Fruit fly (Drosophila melanogaster) whole organism, embryonic: ENCODE results near the gene Fer3HCH.

ENCODE experiments used
- Antp ChIP-seq: fragments of 200-800 bp; sonication (Bioruptor generic); optimal IDR thresholded peaks from 3 replicates; lab custom pipeline; 2016; ENCODE audit warnings: missing biosample characterization, missing genetic modification characterization
- Awh ChIP-seq: fragments of 200-800 bp; sonication (Bioruptor generic); IDR thresholded peaks from 2 replicates; pipeline ENCODE4, ENCODE4 v1.3.6; 2022; ENCODE audit warnings: missing biosample characterization, missing genetic modification characterization
- BtbVII ChIP-seq: fragments of 200-800 bp; sonication (Bioruptor generic); optimal IDR thresholded peaks from 3 replicates; lab custom pipeline; 2017; ENCODE audit warnings: missing biosample characterization, mild to moderate bottlenecking, missing genetic modification characterization
- CG1024 ChIP-seq: fragments of 200-800 bp; sonication (Bioruptor generic); IDR thresholded peaks from 2 replicates; pipeline ENCODE4 v1.3.6; 2022; ENCODE audit warnings: missing biosample characterization, missing genetic modification characterization
- CG11696 ChIP-seq: fragments of 200-800 bp; sonication (Bioruptor generic); IDR thresholded peaks from 2 replicates; pipeline ENCODE4 v1.3.6; 2022; ENCODE audit warnings: missing biosample characterization, missing genetic modification characterization
- CG12219 ChIP-seq: fragments of 200-800 bp; sonication (Bioruptor generic); optimal IDR thresholded peaks from 3 replicates; lab custom pipeline; 2018; ENCODE audit warnings: missing biosample characterization, mild to moderate bottlenecking, missing genetic modification characterization
- CG13123 ChIP-seq: fragments of 200-800 bp; sonication (Bioruptor generic); optimal IDR thresholded peaks from 2 replicates; lab custom pipeline; 2016; ENCODE audit warnings: missing biosample characterization, missing genetic modification characterization
- CG1529 ChIP-seq: fragments of 200-800 bp; sonication (Bioruptor generic); optimal IDR thresholded peaks from 3 replicates; lab custom pipeline; 2018; ENCODE audit warnings: missing biosample characterization, missing genetic modification characterization
- CG17359 ChIP-seq: fragments of 200-800 bp; sonication (Bioruptor generic); optimal IDR thresholded peaks from 3 replicates; lab custom pipeline; 2018; ENCODE audit warnings: missing biosample characterization, mild to moderate bottlenecking, missing genetic modification characterization, moderate library complexity
- CG17912 ChIP-seq: fragments of 200-800 bp; sonication (Bioruptor generic); optimal IDR thresholded peaks from 2 replicates; lab custom pipeline; 2018; ENCODE audit warnings: missing biosample characterization, mild to moderate bottlenecking, missing genetic modification characterization
- CG18476 ChIP-seq: fragments of 200-800 bp; sonication (Bioruptor generic); optimal IDR thresholded peaks from 2 replicates; lab custom pipeline; 2016; ENCODE audit warnings: missing biosample characterization, mild to moderate bottlenecking, missing genetic modification characterization
- CG2116 ChIP-seq: fragments of 200-800 bp; sonication (Bioruptor generic); optimal IDR thresholded peaks from 3 replicates; lab custom pipeline; 2018; ENCODE audit warnings: missing biosample characterization, mild to moderate bottlenecking, missing genetic modification characterization
- CG2202 ChIP-seq: fragments of 200-800 bp; sonication (Bioruptor generic); optimal IDR thresholded peaks from 2 replicates; lab custom pipeline; 2018; ENCODE audit warnings: missing biosample characterization, mild to moderate bottlenecking, missing genetic modification characterization
- CG3163 ChIP-seq: fragments of 200-800 bp; sonication (Bioruptor generic); optimal IDR thresholded peaks from 3 replicates; lab custom pipeline; 2016; ENCODE audit warnings: missing biosample characterization, missing genetic modification characterization
- CG33213 ChIP-seq: fragments of 200-800 bp; sonication (Bioruptor generic); optimal IDR thresholded peaks from 3 replicates; lab custom pipeline; 2016; ENCODE audit warnings: missing biosample characterization, missing genetic modification characterization
- CG4854 ChIP-seq: fragments of 200-800 bp; sonication (Bioruptor generic); optimal IDR thresholded peaks from 2 replicates; lab custom pipeline; 2016; ENCODE audit warnings: missing biosample characterization, missing genetic modification characterization, inconsistent platforms
- CG9932 ChIP-seq: fragments of 200-800 bp; sonication (Bioruptor generic); IDR thresholded peaks from 2 replicates; pipeline ENCODE4 v1.3.6; 2022; ENCODE audit warnings: missing biosample characterization, missing genetic modification characterization
- CHES-1-like ChIP-seq: fragments of 200-800 bp; sonication (Bioruptor generic); optimal IDR thresholded peaks from 2 replicates; lab custom pipeline; 2016; ENCODE audit warnings: missing biosample characterization, missing genetic modification characterization
- CkIIα-i1 ChIP-seq: fragments of 200-800 bp; sonication (Bioruptor generic); IDR thresholded peaks from 2 replicates; pipeline ENCODE4 v1.3.6; 2022; ENCODE audit warnings: missing biosample characterization, missing genetic modification characterization
- Dbx ChIP-seq: fragments of 200-800 bp; sonication (Bioruptor generic); IDR thresholded peaks from 3 replicates; pipeline ENCODE4 v1.3.6; 2022; ENCODE audit warnings: missing biosample characterization, missing genetic modification characterization
- Ets65A ChIP-seq: fragments of 200-800 bp; sonication (Bioruptor generic); peaks from one replicate; lab custom pipeline; 2016; ENCODE audit warnings: missing biosample characterization, missing genetic modification characterization
- Fer3 ChIP-seq: fragments of 200-800 bp; sonication (Bioruptor generic); optimal IDR thresholded peaks from 2 replicates; lab custom pipeline; 2018; ENCODE audit warnings: missing biosample characterization, mild to moderate bottlenecking, missing genetic modification characterization, moderate library complexity
- HLHmδ ChIP-seq: fragments of 200-800 bp; sonication (Bioruptor generic); optimal IDR thresholded peaks from 2 replicates; lab custom pipeline; 2018; ENCODE audit warnings: missing biosample characterization, mild to moderate bottlenecking, missing genetic modification characterization, moderate library complexity
- Hsf ChIP-seq: fragments of 200-800 bp; sonication (Bioruptor generic); optimal IDR thresholded peaks from 3 replicates; lab custom pipeline; 2016; ENCODE audit warnings: missing biosample characterization, missing genetic modification characterization
- Kr ChIP-seq: fragments of 200-800 bp; sonication (Bioruptor generic); optimal IDR thresholded peaks from 2 replicates; lab custom pipeline; 2017; ENCODE audit warnings: missing biosample characterization, mild to moderate bottlenecking, missing genetic modification characterization
- Myb ChIP-seq: fragments of 200-800 bp; sonication (Bioruptor generic); optimal IDR thresholded peaks from 2 replicates; lab custom pipeline; 2016; ENCODE audit warnings: missing biosample characterization, missing genetic modification characterization
- NFAT ChIP-seq: fragments of 200-800 bp; sonication (Bioruptor generic); IDR thresholded peaks from 2 replicates; pipeline ENCODE4 v1.3.6; 2022; ENCODE audit warnings: missing biosample characterization, missing genetic modification characterization
- Sox102F ChIP-seq: fragments of 200-800 bp; sonication (Bioruptor generic); optimal IDR thresholded peaks from 2 replicates; lab custom pipeline; 2018; ENCODE audit warnings: missing biosample characterization, mild to moderate bottlenecking, missing genetic modification characterization, moderate library complexity
- YL-1 ChIP-seq: fragments of 200-800 bp; sonication (Bioruptor generic); optimal IDR thresholded peaks from 3 replicates; lab custom pipeline; 2017; ENCODE audit warnings: missing biosample characterization, mild to moderate bottlenecking, missing genetic modification characterization
- ase ChIP-seq: fragments of 200-800 bp; sonication (Bioruptor generic); IDR thresholded peaks from 3 replicates; pipeline ENCODE4 v1.3.6; 2022; ENCODE audit warnings: missing biosample characterization, missing genetic modification characterization
- chm ChIP-seq: fragments of 200-800 bp; sonication (Bioruptor generic); IDR thresholded peaks from 2 replicates; pipeline ENCODE4 v1.3.6; 2022; ENCODE audit warnings: missing biosample characterization, missing genetic modification characterization
- dan ChIP-seq: fragments of 200-800 bp; sonication (Bioruptor generic); IDR thresholded peaks from 2 replicates; pipeline ENCODE4 v1.3.6; 2022; ENCODE audit warnings: missing biosample characterization, missing genetic modification characterization
- disco-r ChIP-seq: fragments of 200-800 bp; sonication (Bioruptor generic); optimal IDR thresholded peaks from 2 replicates; lab custom pipeline; 2016; ENCODE audit warnings: missing biosample characterization, missing genetic modification characterization
- dysf ChIP-seq: fragments of 200-800 bp; sonication (Bioruptor generic); IDR thresholded peaks from 3 replicates; pipeline ENCODE4 v1.3.6; 2022; ENCODE audit warnings: missing biosample characterization, missing genetic modification characterization
- ewg ChIP-seq: fragments of 200-800 bp; sonication (Bioruptor generic); optimal IDR thresholded peaks from 3 replicates; lab custom pipeline; 2017; ENCODE audit warnings: mild to moderate bottlenecking, missing biosample characterization, missing genetic modification reagents, missing genetic modification characterization
- fd64A ChIP-seq: fragments of 200-800 bp; sonication (Bioruptor generic); optimal IDR thresholded peaks from 3 replicates; lab custom pipeline; 2018; ENCODE audit warnings: missing biosample characterization, mild to moderate bottlenecking, missing genetic modification characterization
- gt ChIP-seq: fragments of 200-800 bp; sonication (Bioruptor generic); IDR thresholded peaks from 2 replicates; pipeline ENCODE4 v1.3.6; 2022; ENCODE audit warnings: missing biosample characterization, missing genetic modification characterization
- ham ChIP-seq: fragments of 200-800 bp; sonication (Bioruptor generic); IDR thresholded peaks from 2 replicates; pipeline ENCODE4 v1.3.6; 2022; ENCODE audit warnings: missing biosample characterization, missing genetic modification characterization
- hb ChIP-seq: fragments of 200-800 bp; sonication (Bioruptor generic); IDR thresholded peaks from 3 replicates; pipeline ENCODE4 v1.3.6; 2022; ENCODE audit warnings: missing biosample characterization, missing genetic modification characterization; ENCODE audit not compliant: partially characterized antibody
- lbe ChIP-seq: fragments of 200-800 bp; sonication (Bioruptor generic); optimal IDR thresholded peaks from 2 replicates; lab custom pipeline; 2016; ENCODE audit warnings: missing biosample characterization, mild to moderate bottlenecking, missing genetic modification characterization
- pan ChIP-seq, 4 experiments: fragments of >200 bp in 3 of 4; fragments of 200-800 bp in 1 of 4; sonication (Bioruptor generic) in 1 of 4; optimal IDR thresholded peaks in 3 of 4; IDR thresholded peaks in 1 of 4; 2 replicates each; pipeline versions ENCODE4 v1.3.6 to Lab custom; 2017 to 2022; ENCODE audit warnings: missing biosample characterization in 2 of 4, missing genetic modification characterization in 2 of 4, mixed read lengths in 1 of 4
- pfk ChIP-seq: fragments of 200-800 bp; sonication (Bioruptor generic); optimal IDR thresholded peaks from 2 replicates; lab custom pipeline; 2018; ENCODE audit warnings: missing biosample characterization, mild to moderate bottlenecking, missing genetic modification characterization, moderate library complexity
- salm ChIP-seq: fragments of 200-800 bp; sonication (Bioruptor generic); optimal IDR thresholded peaks from 2 replicates; lab custom pipeline; 2018; ENCODE audit warnings: missing biosample characterization, mild to moderate bottlenecking, missing genetic modification characterization
- schlank ChIP-seq: fragments of 200-800 bp; sonication (Bioruptor generic); optimal IDR thresholded peaks from 2 replicates; lab custom pipeline; 2018; ENCODE audit warnings: missing biosample characterization, mild to moderate bottlenecking, missing genetic modification characterization
- tio ChIP-seq: fragments of 200-800 bp; sonication (Bioruptor generic); optimal IDR thresholded peaks from 2 replicates; lab custom pipeline; 2017; ENCODE audit warnings: missing biosample characterization, missing genetic modification characterization, inconsistent platforms
- tx ChIP-seq: fragments of 200-800 bp; sonication (Bioruptor generic); optimal IDR thresholded peaks from 2 replicates; lab custom pipeline; 2016; ENCODE audit warnings: missing biosample characterization, missing genetic modification characterization
- vfl ChIP-seq: fragments of 200-800 bp; sonication (Bioruptor generic); optimal IDR thresholded peaks from 2 replicates; lab custom pipeline; 2016; ENCODE audit warnings: missing biosample characterization, missing genetic modification characterization
- vnd ChIP-seq: fragments of 200-800 bp; sonication (Bioruptor generic); IDR thresholded peaks from 3 replicates; pipeline ENCODE4 v1.3.6; 2022; ENCODE audit warnings: missing biosample characterization, missing genetic modification characterization; ENCODE audit not compliant: partially characterized antibody
- wek ChIP-seq: fragments of 200-800 bp; sonication (Bioruptor generic); optimal IDR thresholded peaks from 3 replicates; lab custom pipeline; 2018; ENCODE audit warnings: missing biosample characterization, mild to moderate bottlenecking, missing genetic modification characterization, moderate library complexity
- zf30C ChIP-seq: fragments of 200-800 bp; sonication (Bioruptor generic); optimal IDR thresholded peaks from 3 replicates; lab custom pipeline; 2018; ENCODE audit warnings: missing biosample characterization, mild to moderate bottlenecking, missing genetic modification characterization

Fer3HCH gene

dm6 chrX:13130175-13130822, 22.3 kb upstream of the Fer3HCH start (continued):
- TF ChIP-seq CG18476 (GFP tag; lab: Kevin White, UChicago) (peak; percentile 62), Ets65A (GFP tag; lab: Kevin White, UChicago) (peak; percentile 97), CG3163 (GFP tag; lab: Kevin White, UChicago) (no peak), Fer3 (tag; lab: Kevin White, UChicago) (peak; percentile 58), CG2116 (GFP tag; lab: Kevin White, UChicago) (peak; percentile 17), tx (peak; percentile 65), CG17359 (tag; lab: Kevin White, UChicago) (peak; percentile 66), Kr (no peak), wek (GFP tag; lab: Kevin White, UChicago) (no peak), CkIIα-i1 (GFP tag; lab: Robert Waterston, UW) (no peak), ewg (GFP tag; lab: Kevin White, UChicago) (peak; percentile 96), CG1024 (GFP tag; lab: Robert Waterston, UW) (0 out of 2 replicates have a peak, but pooled peaks have one; percentile 38), dysf (GFP tag; lab: Robert Waterston, UW) (peak; percentile 56; the same call in 2 of the 3 replicates), CG13123 (GFP tag; lab: Kevin White, UChicago) (peak; percentile 15), NFAT (GFP tag; lab: Robert Waterston, UW) (no peak), CHES-1-like (GFP tag; lab: Kevin White, UChicago) (peak; percentile 49), HLHmδ (no peak), CG1529 (peak; percentile 73), lbe (GFP tag; lab: Kevin White, UChicago) (no peak), CG11696 (peak; percentile 91; the same call in 1 of the 2 replicates), hb (GFP tag; lab: Robert Waterston, UW) (no peak), CG9932 (GFP tag; lab: Robert Waterston, UW) (peak; percentile 55), Dbx (GFP tag; lab: Robert Waterston, UW) (no peak), dan (GFP tag; lab: Robert Waterston, UW) (no peak), salm (tag; lab: Kevin White, UChicago) (peak; percentile 54), Antp (GFP tag; lab: Kevin White, UChicago) (peak; percentile 63), YL-1 (GFP tag; lab: Kevin White, UChicago) (peak; percentile 42), Sox102F (GFP tag; lab: Kevin White, UChicago) (peak; percentile 63), Awh (GFP tag; lab: Robert Waterston, UW) (no peak), BtbVII (peak; percentile 58), pfk (no peak), CG4854 (peak; percentile 28), vfl (GFP tag; lab: Kevin White, UChicago) (no peak), pan (optimal IDR thresholded peaks at IDR 0.05; lab: Kevin White, UChicago) (no peak), pan (GFP tag; optimal IDR thresholded peaks at IDR 0.05 in 1 of 2, IDR thresholded peaks at IDR 0.05 in 1 of 2) (no peak), zf30C (GFP tag; lab: Kevin White, UChicago) (no peak), schlank (tag; lab: Kevin White, UChicago) (peak; percentile 56), CG2202 (peak; percentile 41), fd64A (GFP tag; lab: Kevin White, UChicago) (peak; percentile 9), CG17912 (GFP tag; lab: Kevin White, UChicago) (peak; percentile 16), vnd (GFP tag; lab: Robert Waterston, UW) (no peak), ham (GFP tag; lab: Robert Waterston, UW) (no peak), tio (GFP tag; lab: Kevin White, UChicago) (peak; percentile 78), gt (no peak), CG33213 (peak; percentile 13), Myb (GFP tag; lab: Kevin White, UChicago) (no peak), Hsf (peak; percentile 54), disco-r (peak; percentile 29), ase (GFP tag; lab: Robert Waterston, UW) (peak; percentile 35; the same call in 1 of the 3 replicates), CG12219 (GFP tag; lab: Kevin White, UChicago) (peak; percentile 78), chm (0 out of 2 replicates have a peak, but pooled peaks have one; percentile 30)
